Fruit fly (Drosophila melanogaster): ENCODE results near the gene vari.

- TF ChIP-seq CG13204 (GFP tag; optimal IDR thresholded peaks at IDR 0.05) (no peak), gl (tag; optimal IDR thresholded peaks at IDR 0.05) (no peak), CG12605 (GFP tag; IDR thresholded peaks at IDR 0.05) (no peak), CG17806 (tag; optimal IDR thresholded peaks at IDR 0.05) (no peak), CG8159 (tag; optimal IDR thresholded peaks at IDR 0.05) (no peak), CG4496 (GFP tag; IDR thresholded peaks at IDR 0.05) (no peak), EcR (GFP tag; optimal IDR thresholded peaks at IDR 0.05) (no peak)
Measured at dm6 chr2L:20827045-20827444, 30.2 kb upstream of the vari start.

All from whole organism, pupa.